Fruit fly (Drosophila melanogaster) whole organism, embryonic: ENCODE measurements around the gene Mics1.

Experiments used
- Abd-B ChIP-seq: fragments of 200-800 bp; sonication (Bioruptor generic); optimal IDR thresholded peaks from 2 replicates; lab custom pipeline; 2018; ENCODE audit warnings: missing biosample characterization, mild to moderate bottlenecking, missing genetic modification characterization, moderate library complexity
- Adf1 ChIP-seq: fragments of 200-800 bp; sonication (Bioruptor generic); IDR thresholded peaks from 2 replicates; pipeline ENCODE4 v1.3.6; 2022; ENCODE audit warnings: missing biosample characterization, missing genetic modification characterization
- Bgb ChIP-seq: fragments of 200-800 bp; sonication (Bioruptor generic); IDR thresholded peaks from 2 replicates; pipeline ENCODE4 v1.3.6; 2022; ENCODE audit warnings: missing biosample characterization, missing genetic modification characterization; ENCODE audit not compliant: partially characterized antibody
- Blimp-1 ChIP-seq: fragments of 200-800 bp; sonication (Bioruptor generic); optimal IDR thresholded peaks from 3 replicates; lab custom pipeline; 2018; ENCODE audit warnings: missing biosample characterization, missing genetic modification characterization, mild to moderate bottlenecking, moderate library complexity, missing genetic modification reagents
- CG10274 ChIP-seq: fragments of 200-800 bp; sonication (Bioruptor generic); optimal IDR thresholded peaks from 3 replicates; lab custom pipeline; 2017; ENCODE audit warnings: missing biosample characterization, mild to moderate bottlenecking, missing genetic modification characterization
- CG10366 ChIP-seq: fragments of 200-800 bp; sonication (Bioruptor generic); IDR thresholded peaks from 2 replicates; pipeline ENCODE4 v1.3.6; 2022; ENCODE audit warnings: missing biosample characterization, missing genetic modification characterization
- CG12236 ChIP-seq: fragments of 200-800 bp; sonication (Bioruptor generic); optimal IDR thresholded peaks from 2 replicates; lab custom pipeline; 2016; ENCODE audit warnings: missing biosample characterization, missing genetic modification characterization
- CG13624 ChIP-seq: fragments of 200-800 bp; sonication (Bioruptor generic); optimal IDR thresholded peaks from 2 replicates; lab custom pipeline; 2016; ENCODE audit warnings: missing biosample characterization, missing genetic modification characterization
- CG13894 ChIP-seq: fragments of 200-800 bp; sonication (Bioruptor generic); optimal IDR thresholded peaks from 3 replicates; lab custom pipeline; 2018; ENCODE audit warnings: missing biosample characterization, mild to moderate bottlenecking, missing genetic modification characterization, moderate library complexity
- CG14860 ChIP-seq: fragments of 200-800 bp; sonication (Bioruptor generic); IDR thresholded peaks from 3 replicates; pipeline ENCODE4 v1.3.6; 2022; ENCODE audit warnings: missing biosample characterization, missing genetic modification characterization; ENCODE audit not compliant: partially characterized antibody
- CG17359 ChIP-seq: fragments of 200-800 bp; sonication (Bioruptor generic); optimal IDR thresholded peaks from 3 replicates; lab custom pipeline; 2018; ENCODE audit warnings: missing biosample characterization, mild to moderate bottlenecking, missing genetic modification characterization, moderate library complexity
- CG34224 ChIP-seq: fragments of 200-800 bp; sonication (Bioruptor generic); IDR thresholded peaks from 3 replicates; pipeline ENCODE4 v1.3.6; 2022; ENCODE audit warnings: missing biosample characterization, missing genetic modification characterization; ENCODE audit not compliant: partially characterized antibody
- CG4424 ChIP-seq: fragments of 200-800 bp; sonication (Bioruptor generic); optimal IDR thresholded peaks from 3 replicates; lab custom pipeline; 2016; ENCODE audit warnings: missing biosample characterization, missing genetic modification characterization
- CG5953 ChIP-seq: fragments of 200-800 bp; sonication (Bioruptor generic); IDR thresholded peaks from 2 replicates; pipeline ENCODE4 v1.3.6; 2022; ENCODE audit warnings: missing biosample characterization, missing genetic modification characterization
- CG6654 ChIP-seq: fragments of 200-800 bp; sonication (Bioruptor generic); optimal IDR thresholded peaks from 2 replicates; lab custom pipeline; 2017; ENCODE audit warnings: missing biosample characterization, mild to moderate bottlenecking, missing genetic modification characterization
- CG6813 ChIP-seq: fragments of 200-800 bp; sonication (Bioruptor generic); optimal IDR thresholded peaks from 2 replicates; lab custom pipeline; 2017; ENCODE audit warnings: missing biosample characterization, missing genetic modification characterization, mild to moderate bottlenecking, moderate library complexity, missing genetic modification reagents
- CG7271 ChIP-seq: fragments of 200-800 bp; sonication (Bioruptor generic); optimal IDR thresholded peaks from 2 replicates; lab custom pipeline; 2018; ENCODE audit warnings: missing biosample characterization, mild to moderate bottlenecking, missing genetic modification characterization, moderate library complexity
- CG7839 ChIP-seq: fragments of 200-800 bp; sonication (Bioruptor generic); optimal IDR thresholded peaks from 3 replicates; lab custom pipeline; 2018; ENCODE audit warnings: missing biosample characterization, mild to moderate bottlenecking, missing genetic modification characterization, moderate library complexity
- CG8290 ChIP-seq, 3 experiments: fragments of 200-800 bp; sonication (Bioruptor generic); optimal IDR thresholded peaks; 2 replicates each; lab custom pipeline; 2016 to 2019; ENCODE audit warnings: missing biosample characterization in 3 of 3, missing genetic modification characterization in 3 of 3, mild to moderate bottlenecking in 2 of 3, moderate library complexity in 1 of 3
- CG8924 ChIP-seq: fragments of 200-800 bp; optimal IDR thresholded peaks from 3 replicates; lab custom pipeline; 2019; ENCODE audit warnings: missing biosample characterization, mild to moderate bottlenecking, missing genetic modification characterization, moderate library complexity
- CG9215 ChIP-seq: fragments of 200-800 bp; sonication (Bioruptor generic); IDR thresholded peaks from 2 replicates; pipeline ENCODE4 v1.3.6; 2022; ENCODE audit warnings: missing biosample characterization, missing genetic modification characterization
- CHES-1-like ChIP-seq: fragments of 200-800 bp; sonication (Bioruptor generic); optimal IDR thresholded peaks from 2 replicates; lab custom pipeline; 2016; ENCODE audit warnings: missing biosample characterization, missing genetic modification characterization
- ERR ChIP-seq: fragments of 200-800 bp; sonication (Bioruptor generic); optimal IDR thresholded peaks from 2 replicates; lab custom pipeline; 2016; ENCODE audit warnings: missing biosample characterization, missing genetic modification characterization
- HLHmδ ChIP-seq: fragments of 200-800 bp; sonication (Bioruptor generic); optimal IDR thresholded peaks from 2 replicates; lab custom pipeline; 2018; ENCODE audit warnings: missing biosample characterization, mild to moderate bottlenecking, missing genetic modification characterization, moderate library complexity
- Hr3 ChIP-seq: fragments of 200-800 bp; sonication (Bioruptor generic); optimal IDR thresholded peaks from 3 replicates; lab custom pipeline; 2016; ENCODE audit warnings: missing biosample characterization, missing genetic modification characterization
- Med ChIP-seq: fragments of 200-800 bp; sonication (Bioruptor generic); peaks from one replicate; lab custom pipeline; 2016; ENCODE audit warnings: missing biosample characterization, missing genetic modification characterization, mild to moderate bottlenecking, inconsistent platforms, moderate library complexity
- Pdp1 ChIP-seq, 2 experiments: fragments of 200-800 bp; sonication (Bioruptor generic); optimal IDR thresholded peaks; 3 replicates each; lab custom pipeline; 2016; ENCODE audit warnings: missing biosample characterization in 2 of 2, missing genetic modification characterization in 2 of 2, mild to moderate bottlenecking in 1 of 2, moderate library complexity in 1 of 2
- Tbp ChIP-seq: fragments of >200 bp; optimal IDR thresholded peaks from 2 replicates; lab custom pipeline; 2018; ENCODE audit warnings: missing biosample characterization, missing genetic modification characterization
- btn ChIP-seq: fragments of 200-800 bp; sonication (Bioruptor generic); optimal IDR thresholded peaks from 2 replicates; lab custom pipeline; 2016; ENCODE audit warnings: missing biosample characterization, missing genetic modification characterization
- caup ChIP-seq: fragments of 200-800 bp; sonication (Bioruptor generic); optimal IDR thresholded peaks from 3 replicates; lab custom pipeline; 2017; ENCODE audit warnings: missing biosample characterization, mild to moderate bottlenecking, missing genetic modification characterization, moderate library complexity; ENCODE audit not compliant: severe bottlenecking
- chm ChIP-seq: fragments of 200-800 bp; sonication (Bioruptor generic); IDR thresholded peaks from 2 replicates; pipeline ENCODE4 v1.3.6; 2022; ENCODE audit warnings: missing biosample characterization, missing genetic modification characterization
- crc ChIP-seq: fragments of 200-800 bp; sonication (Bioruptor generic); optimal IDR thresholded peaks from 2 replicates; lab custom pipeline; 2016; ENCODE audit warnings: missing biosample characterization, missing genetic modification characterization
- exex ChIP-seq: fragments of 200-800 bp; sonication (Bioruptor generic); optimal IDR thresholded peaks from 4 replicates; lab custom pipeline; 2018; ENCODE audit warnings: missing biosample characterization, mild to moderate bottlenecking, missing genetic modification characterization, moderate library complexity
- ftz-f1 ChIP-seq: fragments of 200-800 bp; sonication (Bioruptor generic); optimal IDR thresholded peaks from 2 replicates; lab custom pipeline; 2016; ENCODE audit warnings: missing biosample characterization, missing genetic modification characterization
- gem ChIP-seq: fragments of 200-800 bp; sonication (Bioruptor generic); optimal IDR thresholded peaks from 2 replicates; lab custom pipeline; 2019; ENCODE audit warnings: missing biosample characterization, mild to moderate bottlenecking, missing genetic modification characterization, moderate library complexity
- hkb ChIP-seq, 2 experiments: fragments of 200-800 bp in 1 of 2; fragments of >200 bp in 1 of 2; sonication (Bioruptor generic) in 1 of 2; IDR thresholded peaks in 1 of 2; optimal IDR thresholded peaks in 1 of 2; 2 replicates each; pipeline versions ENCODE4 v1.3.6 to Lab custom; 2017 to 2022; ENCODE audit warnings: missing biosample characterization in 1 of 2, missing genetic modification characterization in 1 of 2
- kay ChIP-seq: fragments of 200-800 bp; sonication (Bioruptor generic); optimal IDR thresholded peaks from 2 replicates; lab custom pipeline; 2016; ENCODE audit warnings: missing biosample characterization, missing genetic modification characterization
- mirr ChIP-seq: fragments of 200-800 bp; sonication (Bioruptor generic); optimal IDR thresholded peaks from 3 replicates; lab custom pipeline; 2018; ENCODE audit warnings: missing biosample characterization, mild to moderate bottlenecking, missing genetic modification characterization
- prd ChIP-seq, 3 experiments: fragments of >200 bp in 2 of 3; fragments of 200-800 bp in 1 of 3; sonication (Bioruptor generic) in 1 of 3; optimal IDR thresholded peaks in 2 of 3; IDR thresholded peaks in 1 of 3; 2 replicates in 2 of 3; 3 replicates in 1 of 3; pipeline versions ENCODE4 v1.3.6 to Lab custom; 2017 to 2022; ENCODE audit warnings: missing biosample characterization in 1 of 3, missing genetic modification characterization in 1 of 3
- row ChIP-seq: fragments of 200-800 bp; sonication (Bioruptor generic); IDR thresholded peaks from 3 replicates; pipeline ENCODE4 v1.3.6; 2022; ENCODE audit warnings: missing biosample characterization, missing genetic modification characterization
- run ChIP-seq: fragments of 200-800 bp; sonication (Bioruptor generic); optimal IDR thresholded peaks from 3 replicates; lab custom pipeline; 2018; ENCODE audit warnings: missing biosample characterization, mild to moderate bottlenecking, missing genetic modification characterization
- slbo ChIP-seq: fragments of 200-800 bp; sonication (Bioruptor generic); IDR thresholded peaks from 2 replicates; pipeline ENCODE4 v1.3.6; 2022; ENCODE audit warnings: missing biosample characterization, missing genetic modification characterization
- sr ChIP-seq: fragments of 200-800 bp; sonication (Bioruptor generic); IDR thresholded peaks from 3 replicates; pipeline ENCODE4 v1.3.6; 2022; ENCODE audit warnings: missing biosample characterization, missing genetic modification characterization
- tgo ChIP-seq: fragments of 200-800 bp; sonication (Bioruptor generic); IDR thresholded peaks from 3 replicates; pipeline ENCODE4 v1.3.6; 2022; ENCODE audit warnings: missing biosample characterization, missing genetic modification characterization
- toy ChIP-seq: fragments of 200-800 bp; sonication (Bioruptor generic); IDR thresholded peaks from 2 replicates; pipeline ENCODE4 v1.3.6; 2022; ENCODE audit warnings: missing biosample characterization, missing genetic modification characterization
- trem ChIP-seq: fragments of 200-800 bp; optimal IDR thresholded peaks from 3 replicates; lab custom pipeline; 2019; ENCODE audit warnings: missing biosample characterization, mild to moderate bottlenecking, missing genetic modification characterization, moderate library complexity

Mics1 gene

DNA sequence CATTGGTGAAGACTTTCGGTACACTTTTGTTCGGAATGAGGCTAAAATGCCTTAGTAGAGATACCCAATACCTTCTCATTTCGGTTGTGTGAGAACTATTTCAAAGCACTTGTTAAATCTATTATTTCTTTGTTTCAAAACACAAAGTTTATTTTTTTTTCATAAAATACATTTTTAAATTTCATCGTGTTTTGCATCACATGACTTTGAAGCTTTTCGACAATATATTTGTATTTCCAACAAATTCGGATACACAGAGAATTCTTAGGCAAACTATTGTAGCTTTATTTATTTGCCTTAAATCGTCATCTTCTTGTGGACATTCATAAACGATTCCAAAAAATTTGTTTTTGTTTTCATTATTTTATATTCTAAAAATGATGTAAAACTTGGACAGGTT, 8.4 kb downstream of the Mics1 start, which contains the start of gene alpha-Est10:
Gene alpha-Est10, minus strand, starts transcription at position 101 of the 400 bp plus-strand sequence.
- no peak for TF ChIP-seq CG12236 (GFP tag; lab: Kevin White, UChicago)
- no peak for TF ChIP-seq hkb (optimal IDR thresholded peaks at IDR 0.05; lab: Kevin White, UChicago)
- TF ChIP-seq hkb (GFP tag; IDR thresholded peaks at IDR 0.05; lab: Robert Waterston, UW) = no peak
- TF ChIP-seq chm (GFP tag; lab: Robert Waterston, UW) = no peak
- no peak for TF ChIP-seq CG10366 (GFP tag; lab: Robert Waterston, UW)
- no peak for TF ChIP-seq crc (GFP tag; lab: Kevin White, UChicago)
- TF ChIP-seq CHES-1-like (GFP tag; lab: Kevin White, UChicago) = no peak
- TF ChIP-seq btn (GFP tag; lab: Kevin White, UChicago) = no peak
- no peak for TF ChIP-seq Adf1 (GFP tag; lab: Robert Waterston, UW)
- no peak for TF ChIP-seq CG8290 (GFP tag; optimal IDR thresholded peaks at IDR 0.05; lab: Kevin White, UChicago)
- no peak for TF ChIP-seq CG8290 (tag; optimal IDR thresholded peaks at IDR 0.05; lab: Kevin White, UChicago)
- TF ChIP-seq row (GFP tag; lab: Robert Waterston, UW) = no peak
- no peak for TF ChIP-seq CG7271 (tag; lab: Kevin White, UChicago)
- no peak for TF ChIP-seq caup (GFP tag; lab: Kevin White, UChicago)
- no peak for TF ChIP-seq gem
- no peak for TF ChIP-seq CG6654
- TF ChIP-seq CG9215 (GFP tag; lab: Robert Waterston, UW) = no peak
- no peak for TF ChIP-seq CG5953 (GFP tag; lab: Robert Waterston, UW)
- TF ChIP-seq Tbp (GFP tag; lab: Kevin White, UChicago) = no peak
- no peak for TF ChIP-seq CG6813 (GFP tag; lab: Kevin White, UChicago)
- no peak for TF ChIP-seq run (tag; lab: Kevin White, UChicago)

DNA sequence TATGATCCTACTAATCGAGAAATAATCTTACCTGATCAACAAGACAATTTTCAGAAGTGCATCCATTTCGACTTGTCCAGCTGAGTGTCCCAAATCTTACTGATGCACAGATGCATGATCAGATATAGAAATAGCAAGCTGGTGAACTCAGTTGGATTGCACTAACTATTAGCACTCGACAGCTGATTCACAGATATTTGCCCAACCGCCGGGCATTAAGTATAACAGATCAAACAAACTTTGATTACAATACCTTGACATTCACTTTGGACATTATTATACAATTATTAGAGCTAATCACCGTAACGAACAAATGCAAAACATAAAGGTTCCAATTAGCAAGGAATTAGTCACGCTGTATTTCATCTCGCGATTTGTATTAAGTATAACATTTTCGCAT, 9.0 kb downstream of the Mics1 start, which contains the start of gene CG42656:
Gene CG42656, minus strand, starts transcription at position 101 of the 400 bp plus-strand sequence.
- no peak for TF ChIP-seq trem
- peak; percentile 35 for TF ChIP-seq Med (GFP tag; lab: Kevin White, UChicago)

DNA sequence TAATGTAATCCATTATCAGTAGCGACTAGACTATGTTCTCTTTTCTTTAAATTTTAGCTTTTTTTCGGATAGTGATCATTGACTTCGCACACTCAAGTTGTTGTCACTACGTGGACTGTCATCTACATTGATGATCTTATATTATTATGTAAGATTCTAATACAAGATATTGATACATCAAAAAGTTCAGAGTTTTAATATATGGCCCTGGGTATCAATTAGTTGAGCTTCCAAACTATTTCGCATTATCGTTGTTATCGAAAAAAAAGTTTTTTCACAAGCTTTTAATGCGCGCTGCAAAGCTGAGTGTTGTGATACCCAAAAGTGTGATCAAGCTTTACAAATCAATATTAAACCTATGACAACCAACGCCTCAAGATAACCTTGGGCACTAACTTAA, 10.1 kb downstream of the Mics1 start:
- TF ChIP-seq kay (GFP tag; lab: Kevin White, UChicago) (peak; percentile 11), CG7839 (tag; lab: Kevin White, UChicago) (peak; percentile 51), Hr3 (GFP tag; lab: Kevin White, UChicago) (no peak), prd (optimal IDR thresholded peaks at IDR 0.05; lab: Kevin White, UChicago) (no peak), prd (GFP tag; IDR thresholded peaks at IDR 0.05; lab: Robert Waterston, UW) (peak; percentile 42; the same call in 1 of the 3 replicates), Abd-B (peak; percentile 13), tgo (GFP tag; lab: Robert Waterston, UW) (no peak), Bgb (peak; percentile 84), CG13624 (peak; percentile 32), sr (no peak), CG4424 (peak; percentile 16), toy (GFP tag; lab: Robert Waterston, UW) (0 out of 2 replicates have a peak, but pooled peaks have one; percentile 15), ftz-f1 (GFP tag; lab: Kevin White, UChicago) (peak; percentile 89), HLHmδ (no peak), CG13894 (peak; percentile 5), mirr (GFP tag; lab: Kevin White, UChicago) (peak; percentile 30), ERR (GFP tag; lab: Kevin White, UChicago) (peak; percentile 69), CG14860 (GFP tag; lab: Robert Waterston, UW) (peak; percentile 79), exex (tag; lab: Kevin White, UChicago) (peak; percentile 58), CG34224 (GFP tag; lab: Robert Waterston, UW) (no peak; the same call in 2 of the 3 replicates), CG8924 (tag; lab: Kevin White, UChicago) (no peak), CG17359 (tag; lab: Kevin White, UChicago) (peak; percentile 28), slbo (GFP tag; lab: Robert Waterston, UW) (peak; percentile 61), CG10274 (GFP tag; lab: Kevin White, UChicago) (no peak), Blimp-1 (GFP tag; lab: Kevin White, UChicago) (peak; percentile 25), Pdp1 (GFP tag; optimal IDR thresholded peaks at IDR 0.05; lab: Kevin White, UChicago) (peak; percentile 41 to 52)
